Fruit fly (Drosophila melanogaster) S2 (cell line): ENCODE results near the gene UQCR-6.4L.

Source experiments
- CG8478 ChIP-seq: fragments of >200 bp; optimal IDR thresholded peaks from 2 replicates; lab custom pipeline; 2018
- CTCF ChIP-seq, 2 experiments: fragments of >200 bp; optimal IDR thresholded peaks; 2 replicates each; lab custom pipeline; 2018

dm6 chr3L:16594922-16595518 is 28.5 kb downstream of the UQCR-6.4L start, which contains the start of the genes spd-2 and Apl:
- TF ChIP-seq CG8478 (lab: Kevin White, UChicago) (no peak), CTCF (optimal IDR thresholded peaks at IDR 0.05; lab: Kevin White, UChicago) (no peak)
